Fruit fly (Drosophila melanogaster): ENCODE measurements around the gene CenG1A.

The CenG1A gene

dm6 chr2L:13878801-13879200 lies 43.4 kb downstream of the CenG1A start:
- no peak for TF ChIP-seq CG31224 (GFP tag; IDR thresholded peaks at IDR 0.05)
- peak; percentile 7 for TF ChIP-seq vfl (GFP tag; optimal IDR thresholded peaks at IDR 0.05)
- TF ChIP-seq MTF-1 (GFP tag; optimal IDR thresholded peaks at IDR 0.05; ENCODE audit: borderline replicate concordance), result peak; percentile 7
- no peak for TF ChIP-seq aop (GFP tag; IDR thresholded peaks at IDR 0.05)
- peak; percentile 15 for TF ChIP-seq Fer3 (tag; optimal IDR thresholded peaks at IDR 0.05)
- no peak for TF ChIP-seq CG11456 (GFP tag; IDR thresholded peaks at IDR 0.05)
- TF ChIP-seq C15 (GFP tag; IDR thresholded peaks at IDR 0.05), result no peak
- TF ChIP-seq HLH3B (GFP tag; IDR thresholded peaks at IDR 0.05), result peak; percentile 21; the same call in 1 of the 2 replicates
- TF ChIP-seq CG5180 (GFP tag; optimal IDR thresholded peaks at IDR 0.05), result peak; percentile 40
- peak; percentile 14 for TF ChIP-seq CG3281 (GFP tag; optimal IDR thresholded peaks at IDR 0.05)
- TF ChIP-seq CG8281 (tag; optimal IDR thresholded peaks at IDR 0.05), result no peak
- no peak for TF ChIP-seq CG14710 (tag; optimal IDR thresholded peaks at IDR 0.05)
- TF ChIP-seq CG4424 (GFP tag; optimal IDR thresholded peaks at IDR 0.05), result peak; percentile 22
- TF ChIP-seq CG13624 (GFP tag; optimal IDR thresholded peaks at IDR 0.05), result peak; percentile 33
- no peak for TF ChIP-seq CG13775 (GFP tag; optimal IDR thresholded peaks at IDR 0.05)
- peak; percentile 39; the same call in 2 of the 3 replicates for TF ChIP-seq knrl (GFP tag; IDR thresholded peaks at IDR 0.05; ENCODE audit: partially characterized antibody)
- peak; percentile 18 for TF ChIP-seq CrebB (tag; optimal IDR thresholded peaks at IDR 0.05)
- TF ChIP-seq onecut (GFP tag; IDR thresholded peaks at IDR 0.05), result peak; percentile 29; the same call in 1 of the 2 replicates
- no peak for TF ChIP-seq en (GFP tag; optimal IDR thresholded peaks at IDR 0.05)
- TF ChIP-seq CTCF (GFP tag; optimal IDR thresholded peaks at IDR 0.05), result no peak
- TF ChIP-seq luna (GFP tag; optimal IDR thresholded peaks at IDR 0.05), result no peak
- TF ChIP-seq Optix (GFP tag; IDR thresholded peaks at IDR 0.05), result no peak
- TF ChIP-seq CG11398 (GFP tag; optimal IDR thresholded peaks at IDR 0.05), result peak; percentile 19
- peak; percentile 57; the same call in 1 of the 2 replicates for TF ChIP-seq Rfx (GFP tag; IDR thresholded peaks at IDR 0.05)
- TF ChIP-seq CG12769 (tag; optimal IDR thresholded peaks at IDR 0.05), result peak; percentile 58
- TF ChIP-seq slbo (GFP tag; IDR thresholded peaks at IDR 0.05), result 0 out of 2 replicates have a peak, but pooled peaks have one; percentile 25
- TF ChIP-seq Fer1 (GFP tag; optimal IDR thresholded peaks at IDR 0.05), result peak; percentile 45
- no peak for TF ChIP-seq exex (tag; optimal IDR thresholded peaks at IDR 0.05)
- no peak for TF ChIP-seq CG10366 (GFP tag; IDR thresholded peaks at IDR 0.05)
- peak; percentile 21 for TF ChIP-seq Side (GFP tag; optimal IDR thresholded peaks at IDR 0.05)
- peak; percentile 55; the same call in 1 of the 2 replicates for TF ChIP-seq rib (GFP tag; IDR thresholded peaks at IDR 0.05)
- no peak for TF ChIP-seq CG7839 (tag; optimal IDR thresholded peaks at IDR 0.05)
- peak; percentile 8 for TF ChIP-seq abd-A (tag; optimal IDR thresholded peaks at IDR 0.05)
- no peak for TF ChIP-seq CHES-1-like (GFP tag; optimal IDR thresholded peaks at IDR 0.05)
- peak; percentile 44; the same call in 1 of the 2 replicates for TF ChIP-seq ttk (GFP tag; IDR thresholded peaks at IDR 0.05)
- TF ChIP-seq Scr (GFP tag; IDR thresholded peaks at IDR 0.05; ENCODE audit: partially characterized antibody), result peak; percentile 26; the same call in 1 of the 2 replicates
- TF ChIP-seq CG6175 (GFP tag; IDR thresholded peaks at IDR 0.05), result 0 out of 3 replicates have a peak, but pooled peaks have one; percentile 51
- TF ChIP-seq CG10959 (GFP tag; IDR thresholded peaks at IDR 0.05), result peak; percentile 46; the same call in 1 of the 2 replicates
- TF ChIP-seq nau (GFP tag; optimal IDR thresholded peaks at IDR 0.05), result peak; percentile 27
- TF ChIP-seq zfh1 (GFP tag; IDR thresholded peaks at IDR 0.05), result peak; percentile 44; the same call in 1 of the 3 replicates
- TF ChIP-seq sna (GFP tag; IDR thresholded peaks at IDR 0.05; ENCODE audit: partially characterized antibody), result peak; percentile 23; the same call in 1 of the 2 replicates
- TF ChIP-seq Hmr (GFP tag; optimal IDR thresholded peaks at IDR 0.05), result peak; percentile 12
- TF ChIP-seq CG2199 (GFP tag; IDR thresholded peaks at IDR 0.05), result peak; percentile 68; the same call in 1 of the 3 replicates
- peak; percentile 42 for TF ChIP-seq CG7987 (GFP tag; optimal IDR thresholded peaks at IDR 0.05)
- peak; percentile 63 for TF ChIP-seq vvl (GFP tag; IDR thresholded peaks at IDR 0.05)
- TF ChIP-seq bbx (GFP tag; IDR thresholded peaks at IDR 0.05; ENCODE audit: partially characterized antibody), result peak; percentile 78
- TF ChIP-seq CG18011 (GFP tag; optimal IDR thresholded peaks at IDR 0.05), result no peak
- TF ChIP-seq lola (GFP tag; optimal IDR thresholded peaks at IDR 0.05), result no peak
- TF ChIP-seq unc-4 (GFP tag; IDR thresholded peaks at IDR 0.05; ENCODE audit: partially characterized antibody), result peak; percentile 23; the same call in 1 of the 2 replicates
- peak; percentile 46 for TF ChIP-seq oc (tag; optimal IDR thresholded peaks at IDR 0.05)

Data from whole organism, embryonic.